Worm (Caenorhabditis elegans) whole organism, early embryonic: Measurements from ENCODE around the gene str-190.

Experiments used
- aly-1 ChIP-seq: sonication (generic microtip); optimal IDR thresholded peaks from 2 replicates; lab custom pipeline; 2016; ENCODE audit warnings: missing genetic modification characterization, missing compliant biosample characterization
- ama-1 ChIP-seq: fragments of 150-350 bp; optimal IDR thresholded peaks from 2 replicates; lab custom pipeline; 2014
- ceh-13 ChIP-seq: fragments of 200-800 bp; sonication (Bioruptor generic); optimal IDR thresholded peaks from 2 replicates; lab custom pipeline; 2018; ENCODE audit warnings: mild to moderate bottlenecking, missing genetic modification characterization, missing compliant biosample characterization
- ceh-36 ChIP-seq: sonication (generic microtip); optimal IDR thresholded peaks from 2 replicates; lab custom pipeline; 2016; ENCODE audit warnings: missing genetic modification characterization, inconsistent platforms, missing compliant biosample characterization
- hmbx-1 ChIP-seq: sonication (generic microtip); optimal IDR thresholded peaks from 2 replicates; lab custom pipeline; 2016; ENCODE audit warnings: mild to moderate bottlenecking, missing genetic modification characterization, missing compliant biosample characterization
- hnd-1 ChIP-seq: sonication (generic microtip); optimal IDR thresholded peaks from 2 replicates; lab custom pipeline; 2016; ENCODE audit warnings: missing genetic modification characterization, missing compliant biosample characterization
- pes-1 ChIP-seq: fragments of 200-800 bp; sonication (Bioruptor generic); IDR thresholded peaks from 2 replicates; pipeline ENCODE4 v1.3.6; 2022; ENCODE audit warnings: missing genetic modification reagents, missing genetic modification characterization, missing compliant biosample characterization
- sea-1 ChIP-seq: fragments of 200-800 bp; sonication (Bioruptor generic); conservative IDR thresholded peaks from 2 replicates; pipeline ENCODE4 v1.3.6; 2022; ENCODE audit warnings: missing genetic modification characterization, missing compliant biosample characterization

- no peak for TF ChIP-seq aly-1 (tag; lab: Kevin White, UChicago)
- TF ChIP-seq ama-1 (lab: Kevin White, UChicago): no peak
- no peak for TF ChIP-seq hmbx-1 (tag; lab: Kevin White, UChicago)
- no peak for TF ChIP-seq ceh-13
- no peak for TF ChIP-seq sea-1 (GFP tag; lab: Robert Waterston, UW)
- TF ChIP-seq ceh-36 (tag; lab: Kevin White, UChicago): no peak
- no peak for TF ChIP-seq pes-1 (GFP tag; lab: Robert Waterston, UW)
- no peak for TF ChIP-seq hnd-1
These were observed 9.2 kb upstream of the str-190 start, which contains the start of gene srbc-7 for ce11 chrV:7487518-7487917.
